Worm (Caenorhabditis elegans): Measurements from ENCODE around the gene npp-5.

DNA sequence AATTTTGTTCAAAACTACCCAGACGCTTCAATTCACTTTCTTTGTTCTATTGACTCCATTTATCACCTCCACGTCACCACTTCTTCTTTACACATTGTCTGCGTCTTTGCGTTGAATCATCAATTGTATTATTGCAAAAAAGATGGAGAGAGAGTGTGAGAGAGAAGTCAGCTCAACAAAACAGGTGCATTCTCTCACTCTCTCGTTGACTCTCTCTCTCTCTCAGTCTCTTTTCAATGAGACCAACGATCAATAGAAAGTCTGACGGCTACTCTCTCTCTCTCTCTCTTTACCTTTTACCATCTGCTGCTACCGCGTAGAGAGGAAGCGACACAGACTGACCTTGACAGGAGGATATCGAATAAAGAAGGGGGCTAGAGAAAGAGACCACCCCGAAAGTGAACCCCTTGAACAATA lies 36.1 kb upstream of the npp-5 start:
- TF ChIP-seq nhr-237 (tag; optimal IDR thresholded peaks at IDR 0.05) (peak; percentile 6), lin-39 (tag; optimal IDR thresholded peaks at IDR 0.05) (peak; percentile 51), unc-39 (tag; optimal IDR thresholded peaks at IDR 0.05) (no peak), skn-1 (tag; optimal IDR thresholded peaks at IDR 0.05) (no peak), nhr-25 (tag; optimal IDR thresholded peaks at IDR 0.05) (peak; percentile 96)
